Worm (Caenorhabditis elegans) whole organism, young adult: ENCODE results near the gene praf-3.

ENCODE experiments used
- B0035.1 ChIP-seq: sonication (generic microtip); optimal IDR thresholded peaks from 2 replicates; lab custom pipeline; 2016; ENCODE audit warnings: missing genetic modification characterization, mild to moderate bottlenecking, missing compliant biosample characterization, missing genotype, missing genetic modification reagents
- B0261.1 ChIP-seq: sonication (generic microtip); optimal IDR thresholded peaks from 2 replicates; lab custom pipeline; 2016; ENCODE audit warnings: mild to moderate bottlenecking, missing genetic modification characterization, moderate library complexity, missing compliant biosample characterization
- C06A6.2 ChIP-seq: fragments of 200-800 bp; sonication (Bioruptor generic); conservative IDR thresholded peaks from 2 replicates; pipeline ENCODE4 v1.3.6; 2022; ENCODE audit warnings: missing genetic modification characterization, missing compliant biosample characterization
- F23B12.7 ChIP-seq: sonication (generic microtip); optimal IDR thresholded peaks from 2 replicates; lab custom pipeline; 2017; ENCODE audit warnings: missing genetic modification characterization, mild to moderate bottlenecking, missing compliant biosample characterization, antibody characterized with exemption, moderate library complexity; ENCODE audit not compliant: insufficient read depth
- F33H1.4 ChIP-seq: fragments of 200-800 bp; sonication (Bioruptor generic); IDR thresholded peaks from 2 replicates; pipeline ENCODE4 v1.3.6; 2022; ENCODE audit warnings: missing genetic modification reagents, missing genetic modification characterization, missing compliant biosample characterization
- F37B4.10 ChIP-seq: fragments of 200-800 bp; sonication (Bioruptor generic); IDR thresholded peaks from 2 replicates; pipeline ENCODE4 v1.3.6; 2022; ENCODE audit warnings: missing genetic modification characterization, missing compliant biosample characterization
- F39B2.1 ChIP-seq: fragments of 200-800 bp; sonication (Bioruptor generic); IDR thresholded peaks from 2 replicates; pipeline ENCODE4 v1.3.6; 2022; ENCODE audit warnings: missing genetic modification reagents, missing genetic modification characterization, missing compliant biosample characterization
- F52B5.7 ChIP-seq: sonication (generic microtip); optimal IDR thresholded peaks from 2 replicates; lab custom pipeline; 2016; ENCODE audit warnings: mild to moderate bottlenecking, missing genetic modification characterization, missing compliant biosample characterization
- K11D2.4 ChIP-seq: fragments of 200-800 bp; sonication (Bioruptor generic); IDR thresholded peaks from 2 replicates; pipeline ENCODE4 v1.3.6; 2022; ENCODE audit warnings: missing genetic modification reagents, missing genetic modification characterization, missing compliant biosample characterization
- T07F8.4 ChIP-seq: sonication (generic microtip); optimal IDR thresholded peaks from 2 replicates; lab custom pipeline; 2016; ENCODE audit warnings: mild to moderate bottlenecking, missing genetic modification characterization, moderate library complexity, missing compliant biosample characterization
- T26A5.8 ChIP-seq: sonication (generic microtip); optimal IDR thresholded peaks from 2 replicates; lab custom pipeline; 2016; ENCODE audit warnings: missing genetic modification characterization, missing compliant biosample characterization
- Y53G8AR.9 ChIP-seq: fragments of 200-800 bp; sonication (Bioruptor generic); conservative IDR thresholded peaks from 2 replicates; pipeline ENCODE4 v1.3.6; 2022; ENCODE audit warnings: missing genetic modification reagents, missing genetic modification characterization, missing compliant biosample characterization
- Y56A3A.18 ChIP-seq: fragments of 200-800 bp; sonication (Bioruptor generic); IDR thresholded peaks from 2 replicates; pipeline ENCODE4 v1.3.6; 2022; ENCODE audit warnings: missing genetic modification reagents, missing genetic modification characterization, missing compliant biosample characterization
- ZK185.1 ChIP-seq: sonication (generic microtip); optimal IDR thresholded peaks from 2 replicates; lab custom pipeline; 2016; ENCODE audit warnings: mild to moderate bottlenecking, missing genetic modification characterization, missing compliant biosample characterization; ENCODE audit not compliant: poor library complexity, severe bottlenecking
- aptf-2 ChIP-seq: fragments of 200-800 bp; sonication (Bioruptor generic); conservative IDR thresholded peaks from 2 replicates; pipeline ENCODE4 v1.3.6; 2022; ENCODE audit warnings: missing genetic modification reagents, missing genetic modification characterization, missing compliant biosample characterization
- athp-1 ChIP-seq: sonication (generic microtip); optimal IDR thresholded peaks from 2 replicates; lab custom pipeline; 2017; ENCODE audit warnings: mild to moderate bottlenecking, missing genetic modification characterization, missing compliant biosample characterization
- attf-3 ChIP-seq: fragments of 200-800 bp; sonication (Bioruptor generic); conservative IDR thresholded peaks from 2 replicates; pipeline ENCODE4 v1.3.6; 2022; ENCODE audit warnings: missing genetic modification reagents, missing genetic modification characterization, missing compliant biosample characterization
- attf-6 ChIP-seq: fragments of 200-800 bp; sonication (Bioruptor generic); IDR thresholded peaks from 2 replicates; pipeline ENCODE4 v1.3.6; 2022; ENCODE audit warnings: missing genetic modification reagents, missing genetic modification characterization, missing compliant biosample characterization
- cebp-1 ChIP-seq, 2 experiments: fragments of 200-800 bp in 1 of 2; sonication (Bioruptor generic) in 1 of 2; sonication (generic microtip) in 1 of 2; IDR thresholded peaks in 1 of 2; optimal IDR thresholded peaks in 1 of 2; 2 replicates each; pipeline versions ENCODE4 v1.3.6 to Lab custom; 2017 to 2022; ENCODE audit warnings: missing compliant biosample characterization in 2 of 2, missing genetic modification characterization in 2 of 2, mild to moderate bottlenecking in 1 of 2, missing genetic modification reagents in 1 of 2, moderate library complexity in 1 of 2
- cebp-2 ChIP-seq: fragments of 200-800 bp; sonication (Bioruptor generic); IDR thresholded peaks from 2 replicates; pipeline ENCODE4 v1.3.6; 2022; ENCODE audit warnings: missing genetic modification characterization, missing compliant biosample characterization
- ceh-40 ChIP-seq: fragments of 200-800 bp; sonication (Bioruptor generic); IDR thresholded peaks from 2 replicates; pipeline ENCODE4 v1.3.6; 2022; ENCODE audit warnings: missing genetic modification characterization, missing compliant biosample characterization
- ceh-79 ChIP-seq: sonication (generic microtip); optimal IDR thresholded peaks from 2 replicates; lab custom pipeline; 2017; ENCODE audit warnings: mild to moderate bottlenecking, missing genetic modification characterization, missing compliant biosample characterization
- chd-7 ChIP-seq: sonication (generic microtip); optimal IDR thresholded peaks from 2 replicates; lab custom pipeline; 2016; ENCODE audit warnings: mild to moderate bottlenecking, missing genetic modification characterization, moderate library complexity, missing compliant biosample characterization
- die-1 ChIP-seq: sonication (generic microtip); optimal IDR thresholded peaks from 2 replicates; lab custom pipeline; 2016; ENCODE audit warnings: missing genotype, mild to moderate bottlenecking, missing genetic modification characterization, missing compliant biosample characterization
- efl-1 ChIP-seq: fragments of 150-350 bp; optimal IDR thresholded peaks from 2 replicates; lab custom pipeline; 2014; ENCODE audit warnings: missing biosample characterization, missing genetic modification reagents, missing genetic modification characterization
- egrh-3 ChIP-seq: fragments of 200-800 bp; sonication (Bioruptor generic); IDR thresholded peaks from 2 replicates; pipeline ENCODE4 v1.3.6; 2022; ENCODE audit warnings: missing genetic modification reagents, missing genetic modification characterization, missing compliant biosample characterization
- hlh-12 ChIP-seq: sonication (generic microtip); optimal IDR thresholded peaks from 2 replicates; lab custom pipeline; 2016; ENCODE audit warnings: missing genetic modification characterization, missing compliant biosample characterization
- hlh-26 ChIP-seq: fragments of 200-800 bp; sonication (Bioruptor generic); conservative IDR thresholded peaks from 2 replicates; pipeline ENCODE4 v1.3.6; 2022; ENCODE audit warnings: missing genetic modification reagents, missing genetic modification characterization, missing compliant biosample characterization
- hmg-1.2 ChIP-seq: fragments of 200-800 bp; sonication (Bioruptor generic); IDR thresholded peaks from 2 replicates; pipeline ENCODE4 v1.3.6; 2022; ENCODE audit warnings: missing genetic modification reagents, missing genetic modification characterization, missing compliant biosample characterization
- hrde-1 ChIP-seq: sonication (generic microtip); optimal IDR thresholded peaks from 2 replicates; lab custom pipeline; 2016; ENCODE audit warnings: missing genetic modification characterization, mild to moderate bottlenecking, missing compliant biosample characterization, moderate library complexity, missing genotype, missing genetic modification reagents, borderline replicate concordance
- lin-26 ChIP-seq: fragments of 200-800 bp; sonication (Bioruptor generic); IDR thresholded peaks from 2 replicates; pipeline ENCODE4 v1.3.6; 2022; ENCODE audit warnings: missing genetic modification reagents, missing genetic modification characterization, missing compliant biosample characterization
- lin-35 ChIP-seq, 3 experiments: fragments of 150-350 bp in 2 of 3; sonication (generic microtip) in 1 of 3; optimal IDR thresholded peaks; 2 replicates each; lab custom pipeline; 2014 to 2018; ENCODE audit warnings: missing biosample characterization in 3 of 3, missing genetic modification characterization in 3 of 3, missing genetic modification reagents in 3 of 3
- lsy-27 ChIP-seq: sonication (generic microtip); optimal IDR thresholded peaks from 2 replicates; lab custom pipeline; 2017; ENCODE audit warnings: missing genetic modification characterization, mild to moderate bottlenecking, missing compliant biosample characterization, antibody characterized with exemption, missing genotype, borderline replicate concordance; ENCODE audit not compliant: insufficient read depth
- mcd-1 ChIP-seq: fragments of 200-800 bp; sonication (Bioruptor generic); IDR thresholded peaks from 2 replicates; pipeline ENCODE4 v1.3.6; 2022; ENCODE audit warnings: missing genetic modification reagents, missing genetic modification characterization, missing compliant biosample characterization
- mel-28 ChIP-seq: sonication (generic microtip); optimal IDR thresholded peaks from 2 replicates; lab custom pipeline; 2016; ENCODE audit warnings: borderline replicate concordance, mild to moderate bottlenecking, missing genetic modification characterization, missing compliant biosample characterization
- nfya-1 ChIP-seq: sonication (generic microtip); optimal IDR thresholded peaks from 2 replicates; lab custom pipeline; 2017; ENCODE audit warnings: antibody characterized with exemption, missing compliant biosample characterization, missing genetic modification characterization, borderline replicate concordance; ENCODE audit not compliant: insufficient read depth
- nhr-90 ChIP-seq: sonication (generic microtip); optimal IDR thresholded peaks from 2 replicates; lab custom pipeline; 2016; ENCODE audit warnings: missing genotype, mild to moderate bottlenecking, missing genetic modification characterization, missing compliant biosample characterization
- pha-4 ChIP-seq: fragments of 150-350 bp; sonication (generic microtip); optimal IDR thresholded peaks from 2 replicates; lab custom pipeline; 2014; ENCODE audit warnings: missing biosample characterization, missing genetic modification reagents, missing genetic modification characterization
- rcor-1 ChIP-seq: fragments of 200-800 bp; sonication (Bioruptor generic); IDR thresholded peaks from 2 replicates; pipeline ENCODE4 v1.3.6; 2022; ENCODE audit warnings: missing genetic modification reagents, missing genetic modification characterization, missing compliant biosample characterization
- repo-1 ChIP-seq: sonication (generic microtip); optimal IDR thresholded peaks from 2 replicates; lab custom pipeline; 2017; ENCODE audit warnings: mild to moderate bottlenecking, missing genetic modification characterization, missing compliant biosample characterization
- rpc-1 ChIP-seq, 2 experiments: fragments of 150-350 bp in 1 of 2; sonication (generic microtip) in 1 of 2; optimal IDR thresholded peaks; 2 replicates each; lab custom pipeline; 2014 to 2018; ENCODE audit warnings: missing biosample characterization in 1 of 2, missing genetic modification characterization in 1 of 2, missing genetic modification reagents in 1 of 2, missing genotype in 1 of 2
- snpc-3.4 ChIP-seq: sonication (generic microtip); optimal IDR thresholded peaks from 2 replicates; lab custom pipeline; 2017; ENCODE audit warnings: missing genetic modification characterization, mild to moderate bottlenecking, missing compliant biosample characterization, antibody characterized with exemption, moderate library complexity, missing genotype, missing genetic modification reagents
- snpc-4 ChIP-seq, 5 experiments: fragments of 150-350 bp in 1 of 5; sonication (generic microtip) in 4 of 5; optimal IDR thresholded peaks; 2 replicates each; lab custom pipeline; 2014 to 2018; ENCODE audit warnings: missing genetic modification characterization in 5 of 5, missing biosample characterization in 3 of 5, antibody characterized with exemption in 2 of 5, mild to moderate bottlenecking in 2 of 5, missing compliant biosample characterization in 2 of 5, missing genotype in 2 of 5, moderate library complexity in 2 of 5, missing genetic modification reagents in 1 of 5
- unc-62 ChIP-seq: fragments of 150-350 bp; optimal IDR thresholded peaks from 2 replicates; lab custom pipeline; 2014; ENCODE audit warnings: missing biosample characterization, missing genetic modification reagents, missing genetic modification characterization
- ztf-6 ChIP-seq: fragments of 200-800 bp; sonication (Bioruptor generic); IDR thresholded peaks from 2 replicates; pipeline ENCODE4 v1.3.6; 2022; ENCODE audit warnings: missing genetic modification reagents, missing genetic modification characterization, missing compliant biosample characterization

The praf-3 gene

DNA sequence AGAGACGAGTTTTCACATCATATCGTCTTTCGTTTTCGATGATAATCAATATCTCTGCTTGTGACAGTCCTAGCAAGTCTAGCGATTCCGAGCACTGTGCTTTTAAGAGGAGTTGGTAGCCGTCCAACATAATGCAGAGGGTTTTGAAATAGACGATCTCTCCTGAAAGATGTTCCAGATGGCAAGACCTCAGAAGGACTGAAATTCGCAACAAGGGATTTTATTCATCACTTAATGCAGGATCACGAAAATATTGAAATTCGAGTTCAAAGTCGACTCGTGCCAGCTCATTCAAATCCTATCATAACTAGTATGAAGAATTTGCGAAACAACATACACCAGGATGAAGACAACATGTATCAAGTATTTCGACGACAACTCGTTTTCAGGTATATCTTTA is 2.3 kb upstream of the praf-3 start, which contains the start of gene D2096.7 (continued):
- TF ChIP-seq T07F8.4 (no peak), F33H1.4 (GFP tag; lab: Robert Waterston, UW) (peak; percentile 59), nfya-1 (tag; lab: Kevin White, UChicago) (no peak), Y56A3A.18 (GFP tag; lab: Robert Waterston, UW) (peak; percentile 95), lin-26 (GFP tag; lab: Robert Waterston, UW) (peak; percentile 85), Y53G8AR.9 (GFP tag; lab: Robert Waterston, UW) (peak; percentile 89), lin-35 (GFP tag; optimal IDR thresholded peaks at IDR 0.05; lab: Kevin White, UChicago) (peak in 1 of 3 experiments; percentile 67), cebp-1 (GFP tag; IDR thresholded peaks at IDR 0.05; lab: Robert Waterston, UW) (0 out of 2 replicates have a peak, but pooled peaks have one; percentile 19), cebp-1 (tag; optimal IDR thresholded peaks at IDR 0.05; lab: Kevin White, UChicago) (peak; percentile 76), athp-1 (tag; lab: Kevin White, UChicago) (peak; percentile 92), cebp-2 (GFP tag; lab: Robert Waterston, UW) (peak; percentile 70; the same call in 1 of the 2 replicates), hrde-1 (peak; percentile 96), unc-62 (GFP tag; lab: Kevin White, UChicago) (no peak), ztf-6 (GFP tag; lab: Robert Waterston, UW) (no peak), lsy-27 (tag; lab: Kevin White, UChicago) (no peak), attf-6 (GFP tag; lab: Robert Waterston, UW) (peak; percentile 89), chd-7 (tag; lab: Kevin White, UChicago) (peak; percentile 83), efl-1 (no peak), ceh-40 (GFP tag; lab: Robert Waterston, UW) (no peak), hlh-26 (GFP tag; lab: Robert Waterston, UW) (peak; percentile 68; the same call in 1 of the 2 replicates), F39B2.1 (GFP tag; lab: Robert Waterston, UW) (peak; percentile 66), F52B5.7 (peak; percentile 93), hlh-12 (tag; lab: Kevin White, UChicago) (no peak), B0035.1 (peak; percentile 52), snpc-4 (GFP tag; optimal IDR thresholded peaks at IDR 0.05; lab: Kevin White, UChicago) (no peak), snpc-4 (tag; optimal IDR thresholded peaks at IDR 0.05; lab: Kevin White, UChicago) (peak in 2 of 4 experiments; percentile 67 to 72), snpc-3.4 (tag; lab: Kevin White, UChicago) (peak; percentile 2), egrh-3 (GFP tag; lab: Robert Waterston, UW) (no peak), pha-4 (tag; lab: Kevin White, UChicago) (no peak), T26A5.8 (tag; lab: Kevin White, UChicago) (peak; percentile 93), ZK185.1 (tag; lab: Kevin White, UChicago) (peak; percentile 32), mcd-1 (GFP tag; lab: Robert Waterston, UW) (peak; percentile 54; the same call in 1 of the 2 replicates), nhr-90 (tag; lab: Kevin White, UChicago) (peak; percentile 81), F37B4.10 (GFP tag; lab: Robert Waterston, UW) (0 out of 2 replicates have a peak, but pooled peaks have one; percentile 88), attf-3 (no peak), aptf-2 (GFP tag; lab: Robert Waterston, UW) (no peak), B0261.1 (tag; lab: Kevin White, UChicago) (peak; percentile 35), rpc-1 (optimal IDR thresholded peaks at IDR 0.05; lab: Kevin White, UChicago) (no peak), rpc-1 (tag; optimal IDR thresholded peaks at IDR 0.05; lab: Kevin White, UChicago) (peak; percentile 11), mel-28 (tag; lab: Kevin White, UChicago) (no peak), ceh-79 (tag; lab: Kevin White, UChicago) (peak; percentile 86), F23B12.7 (tag; lab: Kevin White, UChicago) (no peak), die-1 (tag; lab: Kevin White, UChicago) (peak; percentile 78), repo-1 (tag; lab: Kevin White, UChicago) (peak; percentile 88), K11D2.4 (GFP tag; lab: Robert Waterston, UW) (0 out of 2 replicates have a peak, but pooled peaks have one; percentile 22), rcor-1 (GFP tag; lab: Robert Waterston, UW) (peak; percentile 60), C06A6.2 (GFP tag; lab: Robert Waterston, UW) (no peak), hmg-1.2 (GFP tag; lab: Robert Waterston, UW) (peak; percentile 54; the same call in 1 of the 2 replicates)
